Worm (Caenorhabditis elegans) whole organism, young adult: ENCODE data around the gene unc-76.

ENCODE experiments used
- F10E7.11 ChIP-seq: sonication (generic microtip); optimal IDR thresholded peaks from 2 replicates; lab custom pipeline; 2017; ENCODE audit warnings: mild to moderate bottlenecking, missing genetic modification characterization, moderate library complexity, missing compliant biosample characterization
- F33H1.4 ChIP-seq: fragments of 200-800 bp; sonication (Bioruptor generic); IDR thresholded peaks from 2 replicates; pipeline ENCODE4 v1.3.6; 2022; ENCODE audit warnings: missing genetic modification reagents, missing genetic modification characterization, missing compliant biosample characterization
- F49E8.2 ChIP-seq: sonication (generic microtip); optimal IDR thresholded peaks from 3 replicates; lab custom pipeline; 2017; ENCODE audit warnings: missing genetic modification characterization, mild to moderate bottlenecking, missing compliant biosample characterization, antibody characterized with exemption, moderate library complexity; ENCODE audit not compliant: insufficient read depth
- ama-1 ChIP-seq, 3 experiments: fragments of 150-350 bp in 1 of 3; sonication (generic microtip) in 2 of 3; optimal IDR thresholded peaks; 2 replicates each; lab custom pipeline; 2014 to 2018; ENCODE audit warnings: missing biosample characterization in 2 of 3, missing genetic modification characterization in 2 of 3, missing genetic modification reagents in 2 of 3
- ccch-3 ChIP-seq: fragments of 200-800 bp; sonication (Bioruptor generic); optimal IDR thresholded peaks from 2 replicates; lab custom pipeline; 2018; ENCODE audit warnings: mild to moderate bottlenecking, missing genetic modification characterization, missing compliant biosample characterization
- chd-7 ChIP-seq: sonication (generic microtip); optimal IDR thresholded peaks from 2 replicates; lab custom pipeline; 2016; ENCODE audit warnings: mild to moderate bottlenecking, missing genetic modification characterization, moderate library complexity, missing compliant biosample characterization
- efl-1 ChIP-seq: fragments of 150-350 bp; optimal IDR thresholded peaks from 2 replicates; lab custom pipeline; 2014; ENCODE audit warnings: missing biosample characterization, missing genetic modification reagents, missing genetic modification characterization
- gei-17 ChIP-seq: fragments of 200-800 bp; sonication (Bioruptor generic); optimal IDR thresholded peaks from 2 replicates; lab custom pipeline; 2018; ENCODE audit warnings: mild to moderate bottlenecking, missing genetic modification characterization, missing compliant biosample characterization
- lin-26 ChIP-seq: fragments of 200-800 bp; sonication (Bioruptor generic); IDR thresholded peaks from 2 replicates; pipeline ENCODE4 v1.3.6; 2022; ENCODE audit warnings: missing genetic modification reagents, missing genetic modification characterization, missing compliant biosample characterization
- madf-10 ChIP-seq: sonication (generic microtip); optimal IDR thresholded peaks from 2 replicates; lab custom pipeline; 2016; ENCODE audit warnings: mild to moderate bottlenecking, missing genetic modification characterization, missing compliant biosample characterization
- nhr-90 ChIP-seq: sonication (generic microtip); optimal IDR thresholded peaks from 2 replicates; lab custom pipeline; 2016; ENCODE audit warnings: missing genotype, mild to moderate bottlenecking, missing genetic modification characterization, missing compliant biosample characterization
- pha-4 ChIP-seq: fragments of 150-350 bp; sonication (generic microtip); optimal IDR thresholded peaks from 2 replicates; lab custom pipeline; 2014; ENCODE audit warnings: missing biosample characterization, missing genetic modification reagents, missing genetic modification characterization
- sea-2 ChIP-seq: fragments of 200-800 bp; sonication (Bioruptor generic); IDR thresholded peaks from 2 replicates; pipeline ENCODE4 v1.3.6; 2022; ENCODE audit warnings: missing genetic modification characterization, missing compliant biosample characterization
- unc-62 ChIP-seq: fragments of 150-350 bp; optimal IDR thresholded peaks from 2 replicates; lab custom pipeline; 2014; ENCODE audit warnings: missing biosample characterization, missing genetic modification reagents, missing genetic modification characterization

- TF ChIP-seq gei-17 (GFP tag; lab: Kevin White, UChicago) (no peak), nhr-90 (no peak), lin-26 (GFP tag; lab: Robert Waterston, UW) (no peak), ccch-3 (GFP tag; lab: Kevin White, UChicago) (no peak), madf-10 (tag; lab: Kevin White, UChicago) (no peak), pha-4 (tag; lab: Kevin White, UChicago) (no peak), F33H1.4 (GFP tag; lab: Robert Waterston, UW) (no peak), efl-1 (GFP tag; lab: Kevin White, UChicago) (no peak), chd-7 (tag; lab: Kevin White, UChicago) (no peak), unc-62 (GFP tag; lab: Kevin White, UChicago) (no peak), F49E8.2 (tag; lab: Kevin White, UChicago) (no peak), ama-1 (optimal IDR thresholded peaks at IDR 0.05; lab: Kevin White, UChicago) (no peak), ama-1 (GFP tag; optimal IDR thresholded peaks at IDR 0.05; lab: Kevin White, UChicago) (no peak), sea-2 (GFP tag; lab: Robert Waterston, UW) (no peak), F10E7.11 (tag; lab: Kevin White, UChicago) (no peak)
These were observed 7.0 kb downstream of the unc-76 start for ce11 chrV:15078560-15078959.
